Worm (Caenorhabditis elegans): ENCODE data around the gene F13B12.3.

The F13B12.3 gene

ce11 chrIV:10403193-10404058 is 35.5 kb upstream of the F13B12.3 start, which contains the start of gene gpa-7:
gpa-7 (plus strand) TSS chrIV:10404008.
- TF ChIP-seq lin-32 (GFP tag; optimal IDR thresholded peaks at IDR 0.05) (no peak), blmp-1 (tag; optimal IDR thresholded peaks at IDR 0.05) (peak; percentile 71), sptf-1 (tag; optimal IDR thresholded peaks at IDR 0.05) (peak; percentile 42), ham-2 (GFP tag; optimal IDR thresholded peaks at IDR 0.05) (peak; percentile 53), mls-2 (tag; optimal IDR thresholded peaks at IDR 0.05) (peak; percentile 67), unc-120 (tag; optimal IDR thresholded peaks at IDR 0.05; ENCODE audit: poor library complexity, severe bottlenecking) (peak; percentile 92), ces-1 (GFP tag; optimal IDR thresholded peaks at IDR 0.05) (peak; percentile 83), mep-1 (tag; optimal IDR thresholded peaks at IDR 0.05) (peak; percentile 42), bed-3 (GFP tag; optimal IDR thresholded peaks at IDR 0.05) (no peak), mab-5 (tag; optimal IDR thresholded peaks at IDR 0.05) (no peak), lin-13 (tag; optimal IDR thresholded peaks at IDR 0.05) (peak; percentile 29), pha-4 (tag; optimal IDR thresholded peaks at IDR 0.05) (peak; percentile 14), drap-1 (GFP tag; optimal IDR thresholded peaks at IDR 0.05) (peak; percentile 10), cnd-1 (tag; optimal IDR thresholded peaks at IDR 0.05) (peak; percentile 8), unc-62 (GFP tag; optimal IDR thresholded peaks at IDR 0.05) (peak; percentile 52)

ce11 chrIV:10409377-10409776 is 29.5 kb upstream of the F13B12.3 start, which contains the start of gene rfk-1:
rfk-1 (minus strand) TSS chrIV:10409477.
- TF ChIP-seq nhr-237 (tag; optimal IDR thresholded peaks at IDR 0.05) = no peak
- no peak for TF ChIP-seq bed-3 (GFP tag; optimal IDR thresholded peaks at IDR 0.05)
- no peak for TF ChIP-seq nhr-2 (tag; optimal IDR thresholded peaks at IDR 0.05)
- no peak for TF ChIP-seq M03D4.4 (tag; optimal IDR thresholded peaks at IDR 0.05)
- no peak for TF ChIP-seq nhr-76 (tag; optimal IDR thresholded peaks at IDR 0.05)
- TF ChIP-seq unc-39 (tag; optimal IDR thresholded peaks at IDR 0.05) = no peak
- no peak for TF ChIP-seq sem-2 (GFP tag; optimal IDR thresholded peaks at IDR 0.05)
- no peak for TF ChIP-seq unc-120 (tag; optimal IDR thresholded peaks at IDR 0.05; ENCODE audit: poor library complexity, severe bottlenecking)

- TF ChIP-seq ces-1 (GFP tag; optimal IDR thresholded peaks at IDR 0.05) (no peak), lin-13 (tag; optimal IDR thresholded peaks at IDR 0.05) (no peak)
Measured at ce11 chrIV:10413828-10414227, 25.1 kb upstream of the F13B12.3 start, which contains the start of gene R10H10.7. R10H10.7 (minus strand) TSS chrIV:10413928.

ce11 chrIV:10417781-10418180 is 21.1 kb upstream of the F13B12.3 start, which contains the start of gene F13B12.6:
F13B12.6 (minus strand) TSS chrIV:10417881.
- TF ChIP-seq ztf-11 (tag; optimal IDR thresholded peaks at IDR 0.05) (no peak), sptf-1 (tag; optimal IDR thresholded peaks at IDR 0.05) (no peak), mep-1 (tag; optimal IDR thresholded peaks at IDR 0.05) (no peak), elt-1 (tag; optimal IDR thresholded peaks at IDR 0.05; ENCODE audit: borderline replicate concordance, insufficient read depth) (no peak), pha-4 (tag; optimal IDR thresholded peaks at IDR 0.05) (no peak), zip-8 (tag; optimal IDR thresholded peaks at IDR 0.05) (no peak), bed-3 (GFP tag; optimal IDR thresholded peaks at IDR 0.05) (no peak), drap-1 (GFP tag; optimal IDR thresholded peaks at IDR 0.05) (no peak), elt-3 (tag; optimal IDR thresholded peaks at IDR 0.05) (no peak), unc-39 (tag; optimal IDR thresholded peaks at IDR 0.05) (no peak), blmp-1 (tag; optimal IDR thresholded peaks at IDR 0.05) (no peak), hlh-1 (tag; optimal IDR thresholded peaks at IDR 0.05) (no peak), ces-1 (GFP tag; optimal IDR thresholded peaks at IDR 0.05) (no peak), lin-13 (tag; optimal IDR thresholded peaks at IDR 0.05) (no peak), unc-62 (GFP tag; optimal IDR thresholded peaks at IDR 0.05) (no peak), ceh-43 (GFP tag; optimal IDR thresholded peaks at IDR 0.05) (no peak), lin-32 (GFP tag; optimal IDR thresholded peaks at IDR 0.05) (no peak), ceh-83 (GFP tag; optimal IDR thresholded peaks at IDR 0.05) (no peak), sem-2 (GFP tag; optimal IDR thresholded peaks at IDR 0.05) (no peak), nhr-76 (tag; optimal IDR thresholded peaks at IDR 0.05) (no peak)

ce11 chrIV:10419896-10420295 is 19.0 kb upstream of the F13B12.3 start:
- peak; percentile 30 for TF ChIP-seq unc-120 (tag; optimal IDR thresholded peaks at IDR 0.05; ENCODE audit: poor library complexity, severe bottlenecking)
- peak; percentile 75 for TF ChIP-seq unc-62 (GFP tag; optimal IDR thresholded peaks at IDR 0.05)
- TF ChIP-seq hlh-1 (tag; optimal IDR thresholded peaks at IDR 0.05) = peak; percentile 38
- TF ChIP-seq ham-2 (GFP tag; optimal IDR thresholded peaks at IDR 0.05) = no peak

All from whole organism, mixed stage, embryonic.